Fruit fly (Drosophila melanogaster): ENCODE measurements around the gene Npc2d.
A peak's percentile ranks its signal among the peaks of the same experiment; 100 is the strongest.

Npc2d gene

dm6 chr3R:10042664-10043372 is 13.1 kb downstream of the Npc2d start, which contains the start of the genes Mical and CG3909 (continued):
- peak; percentile 52 for TF ChIP-seq CHES-1-like (GFP tag; optimal IDR thresholded peaks at IDR 0.05)
- peak; percentile 92 for TF ChIP-seq stc (GFP tag; IDR thresholded peaks at IDR 0.05)
- TF ChIP-seq CG6254 (GFP tag; optimal IDR thresholded peaks at IDR 0.05): peak; percentile 54
- peak; percentile 14 for TF ChIP-seq CG15011 (GFP tag; optimal IDR thresholded peaks at IDR 0.05)
- peak; percentile 5 to 90 for TF ChIP-seq Hr51 (GFP tag; optimal IDR thresholded peaks at IDR 0.05)
- peak; percentile 12 for TF ChIP-seq NC2β (GFP tag; optimal IDR thresholded peaks at IDR 0.05)
- peak; percentile 85 for TF ChIP-seq ap (GFP tag; IDR thresholded peaks at IDR 0.05)
- TF ChIP-seq CG13424 (tag; optimal IDR thresholded peaks at IDR 0.05): peak; percentile 90
- TF ChIP-seq mam (GFP tag; optimal IDR thresholded peaks at IDR 0.05): peak; percentile 65
- TF ChIP-seq Dek (tag; optimal IDR thresholded peaks at IDR 0.05): peak; percentile 89
- peak; percentile 67 for TF ChIP-seq cwo (GFP tag; optimal IDR thresholded peaks at IDR 0.05)
- peak; percentile 75 for TF ChIP-seq tin (GFP tag; optimal IDR thresholded peaks at IDR 0.05)
- TF ChIP-seq gcm2 (GFP tag; optimal IDR thresholded peaks at IDR 0.05): peak; percentile 13
- TF ChIP-seq emc (GFP tag; optimal IDR thresholded peaks at IDR 0.05): no peak
- no peak for TF ChIP-seq CG14965 (GFP tag; optimal IDR thresholded peaks at IDR 0.05; ENCODE audit: borderline replicate concordance)
- TF ChIP-seq CG11247 (GFP tag; IDR thresholded peaks at IDR 0.05): peak; percentile 91
- TF ChIP-seq CG15269 (tag; optimal IDR thresholded peaks at IDR 0.05): peak; percentile 90
- peak; percentile 35 for TF ChIP-seq CG12219 (GFP tag; optimal IDR thresholded peaks at IDR 0.05)
- TF ChIP-seq kah (GFP tag; optimal IDR thresholded peaks at IDR 0.05): no peak
- peak; percentile 96 for TF ChIP-seq CG8388 (GFP tag; optimal IDR thresholded peaks at IDR 0.05)
- peak; percentile 82 for TF ChIP-seq Chrac-16 (GFP tag; optimal IDR thresholded peaks at IDR 0.05)
- no peak for TF ChIP-seq kni (GFP tag; optimal IDR thresholded peaks at IDR 0.05)
- peak; percentile 76 for TF ChIP-seq CG1024 (GFP tag; IDR thresholded peaks at IDR 0.05)
- no peak for TF ChIP-seq TFAM (GFP tag; optimal IDR thresholded peaks at IDR 0.05)
- peak; percentile 13 for TF ChIP-seq CG2202 (tag; optimal IDR thresholded peaks at IDR 0.05)
- peak; percentile 85 for TF ChIP-seq CG30403 (GFP tag; optimal IDR thresholded peaks at IDR 0.05)
- TF ChIP-seq CG4424 (GFP tag; optimal IDR thresholded peaks at IDR 0.05): peak; percentile 72
- TF ChIP-seq unc-4 (GFP tag; IDR thresholded peaks at IDR 0.05; ENCODE audit: partially characterized antibody): no peak; the same call in 1 of the 2 replicates
- TF ChIP-seq pb (GFP tag; optimal IDR thresholded peaks at IDR 0.05): no peak
- peak; percentile 93 for TF ChIP-seq Dbx (GFP tag; IDR thresholded peaks at IDR 0.05)
- peak; percentile 21; the same call in 1 of the 3 replicates for TF ChIP-seq knrl (GFP tag; IDR thresholded peaks at IDR 0.05; ENCODE audit: partially characterized antibody)
- peak; percentile 67 for TF ChIP-seq tio (GFP tag; optimal IDR thresholded peaks at IDR 0.05)
- TF ChIP-seq CG17612 (GFP tag; IDR thresholded peaks at IDR 0.05): peak; percentile 79
- peak; percentile 45 for TF ChIP-seq CG8359 (GFP tag; optimal IDR thresholded peaks at IDR 0.05; ENCODE audit: borderline replicate concordance)
- peak; percentile 86 for TF ChIP-seq CG14441 (GFP tag; IDR thresholded peaks at IDR 0.05)
- peak; percentile 86 for TF ChIP-seq ttk (GFP tag; IDR thresholded peaks at IDR 0.05)
- peak; percentile 85 for TF ChIP-seq dmrt11E (tag; optimal IDR thresholded peaks at IDR 0.05)
- peak; percentile 83 for TF ChIP-seq seq (GFP tag; IDR thresholded peaks at IDR 0.05)
- peak; percentile 72; the same call in 1 of the 4 replicates for TF ChIP-seq chinmo (GFP tag; IDR thresholded peaks at IDR 0.05; ENCODE audit: partially characterized antibody)
- TF ChIP-seq CG12236 (GFP tag; optimal IDR thresholded peaks at IDR 0.05): no peak
- TF ChIP-seq Gsc (GFP tag; IDR thresholded peaks at IDR 0.05): no peak
- peak; percentile 75; the same call in 2 of the 3 replicates for TF ChIP-seq H15 (GFP tag; IDR thresholded peaks at IDR 0.05)
- peak; percentile 35 for TF ChIP-seq CG30431 (GFP tag; optimal IDR thresholded peaks at IDR 0.05)
- peak; percentile 75; the same call in 2 of the 3 replicates for TF ChIP-seq CG14050 (GFP tag; IDR thresholded peaks at IDR 0.05)
- peak; percentile 86 for TF ChIP-seq Nf-YC (tag; optimal IDR thresholded peaks at IDR 0.05)
- TF ChIP-seq Hmr (GFP tag; optimal IDR thresholded peaks at IDR 0.05): peak; percentile 87
- TF ChIP-seq Jarid2 (GFP tag; optimal IDR thresholded peaks at IDR 0.05): peak; percentile 93
- peak; percentile 91 for TF ChIP-seq CG18262 (tag; optimal IDR thresholded peaks at IDR 0.05)
